Worm (Caenorhabditis elegans): Measurements from ENCODE around the gene unc-79.

ce11 chrIII:4088338-4088918 is 22.0 kb downstream of the unc-79 start:
- TF ChIP-seq him-1 (tag; optimal IDR thresholded peaks at IDR 0.05) (no peak), W03F9.2 (tag; optimal IDR thresholded peaks at IDR 0.05) (no peak)
